Fruit fly (Drosophila melanogaster) whole organism, wandering third instar larva: ENCODE results near the gene GIIIspla2.

ENCODE experiments used
- Abd-B ChIP-seq: fragments of >200 bp; optimal IDR thresholded peaks from 2 replicates; lab custom pipeline; 2017; ENCODE audit warnings: missing biosample characterization, missing genetic modification characterization
- CG32264 ChIP-seq: fragments of 200-800 bp; sonication (Bioruptor generic); optimal IDR thresholded peaks from 2 replicates; lab custom pipeline; 2016; ENCODE audit warnings: missing biosample characterization, missing genetic modification characterization
- CG9705 ChIP-seq: fragments of 200-800 bp; sonication (Bioruptor generic); optimal IDR thresholded peaks from 2 replicates; lab custom pipeline; 2018; ENCODE audit warnings: missing biosample characterization, mild to moderate bottlenecking, missing genetic modification characterization
- CrebA ChIP-seq: fragments of 200-800 bp; sonication (Bioruptor generic); optimal IDR thresholded peaks from 2 replicates; lab custom pipeline; 2016; ENCODE audit warnings: missing biosample characterization, mild to moderate bottlenecking, missing genetic modification characterization, borderline replicate concordance
- Dfd ChIP-seq: fragments of >200 bp; optimal IDR thresholded peaks from 2 replicates; lab custom pipeline; 2017; ENCODE audit warnings: missing biosample characterization, missing genetic modification characterization
- Dif ChIP-seq: fragments of 200-275, 200-300 bp; sonication (Bioruptor generic); optimal IDR thresholded peaks from 2 replicates; lab custom pipeline; 2018; ENCODE audit warnings: missing biosample characterization, missing genetic modification characterization; ENCODE audit not compliant: partially characterized antibody
- GATAd ChIP-seq: sonication (Bioruptor generic); optimal IDR thresholded peaks from 2 replicates; lab custom pipeline; 2016; ENCODE audit warnings: missing biosample characterization, missing genetic modification characterization
- HLH106 ChIP-seq: fragments of 200-800 bp; optimal IDR thresholded peaks from 3 replicates; lab custom pipeline; 2019; ENCODE audit warnings: missing biosample characterization, mild to moderate bottlenecking, missing genetic modification characterization, moderate library complexity
- Hnf4 ChIP-seq: fragments of 200-800 bp; sonication (Bioruptor generic); optimal IDR thresholded peaks from 2 replicates; lab custom pipeline; 2016; ENCODE audit warnings: missing biosample characterization, mild to moderate bottlenecking, missing genetic modification characterization
- Hr78 ChIP-seq: fragments of >200 bp; optimal IDR thresholded peaks from 2 replicates; lab custom pipeline; 2017; ENCODE audit warnings: missing biosample characterization, missing genetic modification characterization
- Hr83 ChIP-seq: fragments of 200-300 bp; sonication (Bioruptor generic); optimal IDR thresholded peaks from 2 replicates; lab custom pipeline; 2016; ENCODE audit warnings: missing biosample characterization, mild to moderate bottlenecking, missing genetic modification characterization, moderate library complexity; ENCODE audit not compliant: poor library complexity, severe bottlenecking
- Jra ChIP-seq: sonication (Bioruptor generic); optimal IDR thresholded peaks from 2 replicates; lab custom pipeline; 2016; ENCODE audit warnings: missing biosample characterization, missing genetic modification characterization
- Mio ChIP-seq: sonication (Bioruptor generic); optimal IDR thresholded peaks from 2 replicates; lab custom pipeline; 2016; ENCODE audit warnings: missing biosample characterization, missing genetic modification characterization
- Myc ChIP-seq: fragments of >200 bp; optimal IDR thresholded peaks from 2 replicates; lab custom pipeline; 2017
- N ChIP-seq: fragments of >200 bp; optimal IDR thresholded peaks from 2 replicates; lab custom pipeline; 2018; ENCODE audit warnings: missing biosample characterization, missing external identifiers, missing genetic modification characterization
- OdsH ChIP-seq: fragments of 200-800 bp; sonication (Bioruptor generic); optimal IDR thresholded peaks from 2 replicates; lab custom pipeline; 2016; ENCODE audit warnings: missing biosample characterization, mild to moderate bottlenecking, missing genetic modification characterization
- Rel ChIP-seq, 2 experiments: fragments of 200-800 bp; sonication (Bioruptor generic) in 1 of 2; optimal IDR thresholded peaks; 2 replicates in 1 of 2; 3 replicates in 1 of 2; lab custom pipeline; 2016 to 2019; ENCODE audit warnings: mild to moderate bottlenecking in 2 of 2, missing biosample characterization in 2 of 2, missing genetic modification characterization in 2 of 2, moderate library complexity in 1 of 2
- Sp1 ChIP-seq: fragments of 200-800 bp; sonication (Bioruptor generic); optimal IDR thresholded peaks from 3 replicates; lab custom pipeline; 2019; ENCODE audit warnings: missing biosample characterization, mild to moderate bottlenecking, missing genetic modification characterization, moderate library complexity
- Vsx2 ChIP-seq: fragments of 200-300, 225-300 bp; sonication (Bioruptor generic); optimal IDR thresholded peaks from 2 replicates; lab custom pipeline; 2018; ENCODE audit warnings: missing biosample characterization, missing genetic modification characterization; ENCODE audit not compliant: partially characterized antibody
- br ChIP-seq: fragments of 200-800 bp; sonication (Bioruptor generic); optimal IDR thresholded peaks from 2 replicates; lab custom pipeline; 2016; ENCODE audit warnings: missing biosample characterization, missing genetic modification characterization
- brk ChIP-seq: fragments of 200-800 bp; sonication (Bioruptor generic); optimal IDR thresholded peaks from 2 replicates; lab custom pipeline; 2016; ENCODE audit warnings: missing biosample characterization, mild to moderate bottlenecking, missing genetic modification characterization
- dl ChIP-seq, 2 experiments: fragments of 175-275, 200-275 bp in 1 of 2; fragments of 200-275 bp in 1 of 2; sonication (Bioruptor generic); optimal IDR thresholded peaks; lab custom pipeline; 2018; ENCODE audit warnings: mild to moderate bottlenecking in 2 of 2, missing biosample characterization in 2 of 2, missing genetic modification characterization in 2 of 2, moderate library complexity in 2 of 2; ENCODE audit not compliant: partially characterized antibody in 2 of 2, insufficient read depth in 1 of 2
- dmrt93B ChIP-seq: fragments of 200-800 bp; sonication (Bioruptor generic); optimal IDR thresholded peaks from 2 replicates; lab custom pipeline; 2018; ENCODE audit warnings: missing biosample characterization, mild to moderate bottlenecking, missing genetic modification characterization
- dsf ChIP-seq: sonication (Bioruptor generic); optimal IDR thresholded peaks from 2 replicates; lab custom pipeline; 2016; ENCODE audit warnings: missing biosample characterization, missing genetic modification characterization, borderline replicate concordance
- ey ChIP-seq: fragments of 200-800 bp; sonication (Bioruptor generic); optimal IDR thresholded peaks from 2 replicates; lab custom pipeline; 2016; ENCODE audit warnings: missing biosample characterization, missing genetic modification characterization
- foxo ChIP-seq, 2 experiments: fragments of 200-800 bp; sonication (Bioruptor generic); optimal IDR thresholded peaks; 2 replicates in 1 of 2; 3 replicates in 1 of 2; lab custom pipeline; 2016 to 2017; ENCODE audit warnings: missing biosample characterization in 2 of 2, missing genetic modification characterization in 2 of 2
- fru ChIP-seq: fragments of 200-800 bp; sonication (Bioruptor generic); optimal IDR thresholded peaks from 3 replicates; lab custom pipeline; 2016; ENCODE audit warnings: missing biosample characterization, mild to moderate bottlenecking, missing genetic modification characterization
- h ChIP-seq: fragments of 200-800 bp; sonication (Bioruptor generic); optimal IDR thresholded peaks from 3 replicates; lab custom pipeline; 2016; ENCODE audit warnings: missing biosample characterization, mild to moderate bottlenecking, missing genetic modification characterization
- jim ChIP-seq: fragments of 175-275, 200-325 bp; sonication (Bioruptor generic); optimal IDR thresholded peaks from 2 replicates; lab custom pipeline; 2016; ENCODE audit warnings: missing biosample characterization, mild to moderate bottlenecking, missing genetic modification characterization
- lola ChIP-seq: fragments of >200 bp; optimal IDR thresholded peaks from 2 replicates; lab custom pipeline; 2017; ENCODE audit warnings: missing biosample characterization, missing genetic modification characterization
- pan ChIP-seq: fragments of >200 bp; optimal IDR thresholded peaks from 2 replicates; lab custom pipeline; 2017
- psq ChIP-seq: fragments of 200-800 bp; sonication (Bioruptor generic); optimal IDR thresholded peaks from 3 replicates; lab custom pipeline; 2017; ENCODE audit warnings: missing biosample characterization, mild to moderate bottlenecking, missing genetic modification characterization, moderate library complexity
- rgr ChIP-seq: fragments of 200-800 bp; sonication (Bioruptor generic); optimal IDR thresholded peaks from 3 replicates; lab custom pipeline; 2016; ENCODE audit warnings: missing biosample characterization, mild to moderate bottlenecking, missing genetic modification characterization
- sage ChIP-seq: fragments of 200-800 bp; sonication (Bioruptor generic); optimal IDR thresholded peaks from 2 replicates; lab custom pipeline; 2016; ENCODE audit warnings: missing biosample characterization, mild to moderate bottlenecking, missing genetic modification characterization
- sv ChIP-seq: fragments of 200-800 bp; sonication (Bioruptor generic); optimal IDR thresholded peaks from 3 replicates; lab custom pipeline; 2016; ENCODE audit warnings: missing biosample characterization, missing genetic modification characterization
- tai ChIP-seq: sonication (Bioruptor generic); optimal IDR thresholded peaks from 2 replicates; lab custom pipeline; 2016; ENCODE audit warnings: missing biosample characterization, missing genetic modification characterization
- usp ChIP-seq: fragments of >200 bp; optimal IDR thresholded peaks from 2 replicates; lab custom pipeline; 2017; ENCODE audit warnings: missing biosample characterization, missing genetic modification characterization
- woc ChIP-seq: sonication (Bioruptor generic); optimal IDR thresholded peaks from 2 replicates; lab custom pipeline; 2016; ENCODE audit warnings: missing biosample characterization, mild to moderate bottlenecking, missing genetic modification characterization

Gene GIIIspla2

DNA sequence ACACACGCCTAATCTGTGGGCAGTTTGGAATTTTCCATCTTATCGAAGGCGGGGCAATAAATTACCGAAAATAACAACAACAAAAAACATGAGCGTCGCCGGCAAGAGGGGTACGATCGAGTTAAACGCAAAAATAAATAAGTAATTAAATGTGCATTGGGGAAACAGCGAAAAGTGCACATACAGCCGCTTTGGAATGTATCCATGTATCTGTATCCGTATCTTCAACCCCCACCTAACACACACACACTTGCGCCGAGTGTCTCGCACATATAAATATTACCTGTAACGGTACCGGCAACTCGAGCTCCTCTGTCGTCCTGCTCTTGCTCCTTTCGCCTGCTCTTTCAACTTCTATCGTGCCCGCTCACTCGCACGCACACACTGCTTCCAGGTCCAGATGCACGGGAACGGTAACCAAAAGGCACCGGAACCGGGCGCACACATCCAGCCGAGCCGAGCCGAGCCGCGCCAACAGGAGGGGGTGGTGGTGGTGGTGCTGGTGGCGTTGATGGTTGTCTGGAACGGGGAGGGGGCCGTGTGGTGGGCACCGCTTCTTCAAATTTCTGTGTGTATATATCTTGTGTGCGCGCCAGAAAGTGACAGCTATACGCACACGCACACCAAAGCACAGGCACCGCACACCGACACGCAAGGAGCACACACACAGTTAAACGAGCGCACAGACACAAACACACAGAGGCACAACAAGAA is 15.9 kb upstream of the GIIIspla2 start (continued):
- no peak for TF ChIP-seq dmrt93B (GFP tag; lab: Kevin White, UChicago)
- peak; percentile 38 for TF ChIP-seq HLH106
- TF ChIP-seq, all 38 proteins: peak for 20

DNA sequence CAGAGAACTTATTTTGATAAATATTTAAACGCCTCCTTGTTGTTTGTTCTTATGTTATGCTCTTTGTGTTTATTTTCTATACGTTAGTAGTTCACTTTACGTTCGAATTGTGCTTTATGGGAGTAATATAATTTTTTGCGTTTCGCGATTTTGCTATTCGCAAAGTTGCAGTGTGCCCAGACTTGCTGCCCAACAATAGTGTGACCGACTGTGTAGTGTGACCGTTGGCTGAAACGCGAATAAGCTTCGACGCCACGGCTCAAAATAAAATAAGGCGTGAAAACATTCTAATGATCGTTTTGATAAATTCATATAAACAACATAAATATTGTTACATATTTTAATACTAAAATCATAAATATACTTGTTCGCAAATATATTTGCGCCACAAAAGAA is 15.4 kb upstream of the GIIIspla2 start, which contains the start of gene Smox:
TSS of gene Smox (minus strand) at position 213 of the 396 bp plus-strand sequence.
- no peak for TF ChIP-seq lola (GFP tag; lab: Kevin White, UChicago)
- no peak for TF ChIP-seq usp (GFP tag; lab: Kevin White, UChicago)
- no peak for TF ChIP-seq Hr83 (GFP tag; lab: Kevin White, UChicago)
- no peak for TF ChIP-seq Abd-B (GFP tag; lab: Kevin White, UChicago)
- TF ChIP-seq tai, result no peak
- TF ChIP-seq CrebA, result no peak
- TF ChIP-seq ey (GFP tag; lab: Kevin White, UChicago), result no peak
- no peak for TF ChIP-seq dmrt93B (GFP tag; lab: Kevin White, UChicago)
- no peak for TF ChIP-seq N (GFP tag; lab: Kevin White, UChicago)
- TF ChIP-seq GATAd (GFP tag; lab: Kevin White, UChicago), result no peak
- no peak for TF ChIP-seq Dif
- no peak for TF ChIP-seq Jra (GFP tag; lab: Kevin White, UChicago)
- TF ChIP-seq foxo (GFP tag; optimal IDR thresholded peaks at IDR 0.05; lab: Kevin White, UChicago), result no peak
- no peak for TF ChIP-seq dl (GFP tag; optimal IDR thresholded peaks at IDR 0.05; lab: Kevin White, UChicago; ENCODE audit: insufficient read depth in 1 of 2, partially characterized antibody in 2 of 2)
- TF ChIP-seq Hnf4 (GFP tag; lab: Kevin White, UChicago), result no peak
- TF ChIP-seq Vsx2 (GFP tag; lab: Kevin White, UChicago), result no peak

DNA sequence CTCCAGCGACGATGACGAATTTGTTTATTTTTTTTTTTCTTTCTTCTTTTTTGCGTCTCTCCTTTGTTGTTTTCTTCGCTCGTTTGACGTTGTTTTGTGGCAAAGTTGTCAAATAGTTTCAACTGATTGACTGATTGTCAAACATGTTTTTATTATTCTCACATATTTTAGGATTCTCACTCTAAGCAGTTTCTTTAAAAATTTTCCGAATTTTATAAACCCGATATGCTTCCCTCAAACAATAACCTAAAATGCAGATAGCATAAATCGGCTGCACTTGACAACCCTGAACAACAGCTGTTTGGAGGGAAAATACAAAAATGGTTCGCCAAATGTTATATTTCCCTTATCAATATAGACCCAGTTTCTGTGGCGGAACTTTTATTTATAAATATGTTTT is 13.9 kb upstream of the GIIIspla2 start, which contains the start of gene CG17982:
TSS of gene CG17982 (minus strand) at position 299 of the 400 bp plus-strand sequence.
- TF ChIP-seq lola (GFP tag; lab: Kevin White, UChicago) (no peak), Myc (lab: Kevin White, UChicago) (no peak), sv (GFP tag; lab: Kevin White, UChicago) (peak; percentile 17), OdsH (GFP tag; lab: Kevin White, UChicago) (peak; percentile 89), foxo (GFP tag; optimal IDR thresholded peaks at IDR 0.05; lab: Kevin White, UChicago) (peak; percentile 81 to 95), Dif (no peak), Rel (GFP tag; optimal IDR thresholded peaks at IDR 0.05; lab: Kevin White, UChicago) (peak; percentile 73), Rel (tag; optimal IDR thresholded peaks at IDR 0.05; lab: Kevin White, UChicago) (peak; percentile 99), CrebA (no peak), Hr78 (GFP tag; lab: Kevin White, UChicago) (no peak), sage (peak; percentile 81), br (peak; percentile 94), HLH106 (peak; percentile 92), pan (lab: Kevin White, UChicago) (no peak), usp (GFP tag; lab: Kevin White, UChicago) (no peak), Jra (GFP tag; lab: Kevin White, UChicago) (peak; percentile 93), Mio (peak; percentile 42), tai (no peak), CG9705 (peak; percentile 88), h (GFP tag; lab: Kevin White, UChicago) (peak; percentile 94), GATAd (GFP tag; lab: Kevin White, UChicago) (peak; percentile 85), ey (GFP tag; lab: Kevin White, UChicago) (peak; percentile 93), Dfd (GFP tag; lab: Kevin White, UChicago) (no peak), Abd-B (GFP tag; lab: Kevin White, UChicago) (no peak), CG32264 (GFP tag; lab: Kevin White, UChicago) (peak; percentile 83), fru (peak; percentile 93), Hr83 (GFP tag; lab: Kevin White, UChicago) (peak; percentile 91), woc (GFP tag; lab: Kevin White, UChicago) (peak; percentile 86), dmrt93B (GFP tag; lab: Kevin White, UChicago) (no peak), jim (GFP tag; lab: Kevin White, UChicago) (no peak), Hnf4 (GFP tag; lab: Kevin White, UChicago) (no peak), rgr (GFP tag; lab: Kevin White, UChicago) (peak; percentile 95), dl (GFP tag; optimal IDR thresholded peaks at IDR 0.05; lab: Kevin White, UChicago; ENCODE audit: insufficient read depth in 1 of 2, partially characterized antibody in 2 of 2) (no peak), Vsx2 (GFP tag; lab: Kevin White, UChicago) (no peak), brk (GFP tag; lab: Kevin White, UChicago) (no peak), Sp1 (GFP tag; lab: Kevin White, UChicago) (peak; percentile 92), dsf (GFP tag; lab: Kevin White, UChicago) (peak; percentile 81), psq (GFP tag; lab: Kevin White, UChicago) (peak; percentile 98), N (GFP tag; lab: Kevin White, UChicago) (no peak)
- TF ChIP-seq, all 38 proteins: peak for 21
